Fruit fly (Drosophila melanogaster) whole organism, wandering third instar larva: ENCODE results near the gene CG17839.

Experiments used
- CG9705 ChIP-seq: fragments of 200-800 bp; sonication (Bioruptor generic); optimal IDR thresholded peaks from 2 replicates; lab custom pipeline; 2018; ENCODE audit warnings: missing biosample characterization, mild to moderate bottlenecking, missing genetic modification characterization
- CrebA ChIP-seq: fragments of 200-800 bp; sonication (Bioruptor generic); optimal IDR thresholded peaks from 2 replicates; lab custom pipeline; 2016; ENCODE audit warnings: missing biosample characterization, mild to moderate bottlenecking, missing genetic modification characterization, borderline replicate concordance
- Dif ChIP-seq: fragments of 200-275, 200-300 bp; sonication (Bioruptor generic); optimal IDR thresholded peaks from 2 replicates; lab custom pipeline; 2018; ENCODE audit warnings: missing biosample characterization, missing genetic modification characterization; ENCODE audit not compliant: partially characterized antibody
- Hr78 ChIP-seq: fragments of >200 bp; optimal IDR thresholded peaks from 2 replicates; lab custom pipeline; 2017; ENCODE audit warnings: missing biosample characterization, missing genetic modification characterization
- Myc ChIP-seq: fragments of >200 bp; optimal IDR thresholded peaks from 2 replicates; lab custom pipeline; 2017
- Rel ChIP-seq, 2 experiments: fragments of 200-800 bp; sonication (Bioruptor generic) in 1 of 2; optimal IDR thresholded peaks; 2 replicates in 1 of 2; 3 replicates in 1 of 2; lab custom pipeline; 2016 to 2019; ENCODE audit warnings: mild to moderate bottlenecking in 2 of 2, missing biosample characterization in 2 of 2, missing genetic modification characterization in 2 of 2, moderate library complexity in 1 of 2
- Sp1 ChIP-seq: fragments of 200-800 bp; sonication (Bioruptor generic); optimal IDR thresholded peaks from 3 replicates; lab custom pipeline; 2019; ENCODE audit warnings: missing biosample characterization, mild to moderate bottlenecking, missing genetic modification characterization, moderate library complexity
- Vsx2 ChIP-seq: fragments of 200-300, 225-300 bp; sonication (Bioruptor generic); optimal IDR thresholded peaks from 2 replicates; lab custom pipeline; 2018; ENCODE audit warnings: missing biosample characterization, missing genetic modification characterization; ENCODE audit not compliant: partially characterized antibody
- br ChIP-seq: fragments of 200-800 bp; sonication (Bioruptor generic); optimal IDR thresholded peaks from 2 replicates; lab custom pipeline; 2016; ENCODE audit warnings: missing biosample characterization, missing genetic modification characterization
- ey ChIP-seq: fragments of 200-800 bp; sonication (Bioruptor generic); optimal IDR thresholded peaks from 2 replicates; lab custom pipeline; 2016; ENCODE audit warnings: missing biosample characterization, missing genetic modification characterization
- psq ChIP-seq: fragments of 200-800 bp; sonication (Bioruptor generic); optimal IDR thresholded peaks from 3 replicates; lab custom pipeline; 2017; ENCODE audit warnings: missing biosample characterization, mild to moderate bottlenecking, missing genetic modification characterization, moderate library complexity
- usp ChIP-seq: fragments of >200 bp; optimal IDR thresholded peaks from 2 replicates; lab custom pipeline; 2017; ENCODE audit warnings: missing biosample characterization, missing genetic modification characterization

DNA sequence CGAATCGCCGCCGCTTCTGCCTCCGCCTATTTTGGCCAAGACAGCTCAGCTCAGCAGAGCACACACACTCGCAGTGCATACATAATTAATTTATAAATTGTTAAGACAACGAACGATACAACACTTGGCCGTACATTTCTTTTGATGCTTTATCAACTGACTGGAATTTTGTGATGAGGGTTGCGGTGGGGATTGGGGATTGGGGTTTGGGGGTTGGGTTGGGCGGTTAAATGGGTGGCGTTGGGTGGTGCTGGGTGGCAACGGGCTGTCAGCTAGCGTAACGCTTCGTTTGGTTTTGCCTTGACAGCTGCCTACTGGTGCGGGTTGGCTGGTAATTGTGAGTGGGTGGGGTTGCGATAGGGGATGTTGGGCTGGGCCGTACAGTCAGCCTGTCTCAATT lies 17.4 kb downstream of the CG17839 start:
- no peak for TF ChIP-seq Sp1 (GFP tag; lab: Kevin White, UChicago)
- TF ChIP-seq CG9705 (GFP tag; lab: Kevin White, UChicago): no peak
- TF ChIP-seq br (GFP tag; lab: Kevin White, UChicago): no peak
- TF ChIP-seq ey (GFP tag; lab: Kevin White, UChicago): no peak
- no peak for TF ChIP-seq usp
- TF ChIP-seq Vsx2 (GFP tag; lab: Kevin White, UChicago): no peak
- no peak for TF ChIP-seq Dif (GFP tag; lab: Kevin White, UChicago)
- no peak for TF ChIP-seq Myc (lab: Kevin White, UChicago)
- no peak for TF ChIP-seq Hr78 (GFP tag; lab: Kevin White, UChicago)
- no peak for TF ChIP-seq Rel (GFP tag; optimal IDR thresholded peaks at IDR 0.05; lab: Kevin White, UChicago)
- TF ChIP-seq Rel (tag; optimal IDR thresholded peaks at IDR 0.05; lab: Kevin White, UChicago): no peak
- TF ChIP-seq psq: no peak
- TF ChIP-seq CrebA (GFP tag; lab: Kevin White, UChicago): no peak
